Worm (Caenorhabditis elegans): Measurements from ENCODE around the gene pigt-1.

pigt-1 gene

DNA sequence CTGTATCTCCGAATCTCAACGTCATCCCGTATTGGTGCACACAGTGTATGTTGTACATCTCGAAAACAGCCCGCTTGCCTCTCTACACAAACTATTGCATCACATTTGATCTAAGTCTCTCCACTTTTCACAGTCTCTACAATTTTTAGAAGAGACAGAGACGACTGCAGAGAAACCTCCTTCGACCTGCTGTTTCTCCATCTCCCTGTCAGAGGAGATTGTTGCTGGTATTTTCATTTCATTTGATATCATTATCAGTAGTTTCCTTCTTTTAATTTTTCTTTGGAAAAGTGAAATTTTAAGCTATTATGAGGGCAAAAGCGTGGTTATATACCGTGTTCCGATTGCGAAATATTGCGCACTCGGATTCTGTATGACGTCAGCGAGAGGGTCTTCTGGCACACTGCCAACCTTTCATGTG is 18.0 kb downstream of the pigt-1 start (continued):
- TF ChIP-seq egl-44 (GFP tag; IDR thresholded peaks at IDR 0.05): peak; percentile 71
- TF ChIP-seq rcor-1 (GFP tag; IDR thresholded peaks at IDR 0.05): no peak
- peak; percentile 73 for TF ChIP-seq attf-5 (GFP tag; optimal IDR thresholded peaks at IDR 0.05)
- TF ChIP-seq tbp1 (GFP tag; optimal IDR thresholded peaks at IDR 0.05): peak; percentile 4
- no peak for TF ChIP-seq F57C9.4 (tag; optimal IDR thresholded peaks at IDR 0.05)
- TF ChIP-seq lag-1 (GFP tag; IDR thresholded peaks at IDR 0.05): no peak
- TF ChIP-seq C06A6.2 (GFP tag; conservative IDR thresholded peaks at IDR 0.05): no peak
- 0 out of 2 replicates have a peak, but pooled peaks have one; percentile 5 for TF ChIP-seq let-526 (GFP tag; IDR thresholded peaks at IDR 0.05)
- peak; percentile 42 for TF ChIP-seq tlf-1 (GFP tag; optimal IDR thresholded peaks at IDR 0.05)
- peak; percentile 41 for TF ChIP-seq ama-1 (optimal IDR thresholded peaks at IDR 0.05)
- no peak for TF ChIP-seq ama-1 (GFP tag; optimal IDR thresholded peaks at IDR 0.05)
- no peak for TF ChIP-seq ztf-18 (tag; optimal IDR thresholded peaks at IDR 0.05)
- peak; percentile 52 for TF ChIP-seq ceh-27 (GFP tag; optimal IDR thresholded peaks at IDR 0.05)
- no peak for TF ChIP-seq ceh-58 (GFP tag; IDR thresholded peaks at IDR 0.05)
- peak in 1 of 2 experiments; percentile 53 for TF ChIP-seq let-607 (tag; optimal IDR thresholded peaks at IDR 0.05)
- no peak for TF ChIP-seq repo-1 (tag; optimal IDR thresholded peaks at IDR 0.05)
- no peak for TF ChIP-seq ceh-40 (GFP tag; IDR thresholded peaks at IDR 0.05)
- no peak for TF ChIP-seq F39B2.1 (GFP tag; IDR thresholded peaks at IDR 0.05)
- TF ChIP-seq snpc-3.4 (tag; optimal IDR thresholded peaks at IDR 0.05): no peak
- TF ChIP-seq madf-3 (GFP tag; IDR thresholded peaks at IDR 0.05): no peak
- TF ChIP-seq madf-10 (tag; optimal IDR thresholded peaks at IDR 0.05): peak; percentile 62
- TF ChIP-seq dox-1 (GFP tag; IDR thresholded peaks at IDR 0.05): peak; percentile 62
- no peak for TF ChIP-seq attf-6 (GFP tag; IDR thresholded peaks at IDR 0.05)
- peak; percentile 87 for TF ChIP-seq B0336.3 (GFP tag; IDR thresholded peaks at IDR 0.05)
- TF ChIP-seq ceh-91 (GFP tag; IDR thresholded peaks at IDR 0.05): no peak
- TF ChIP-seq F23B12.7 (tag; optimal IDR thresholded peaks at IDR 0.05; ENCODE audit: insufficient read depth): peak; percentile 19
- no peak for TF ChIP-seq hrde-1 (tag; optimal IDR thresholded peaks at IDR 0.05; ENCODE audit: borderline replicate concordance)
- TF ChIP-seq mcd-1 (GFP tag; IDR thresholded peaks at IDR 0.05): peak; percentile 8; the same call in 1 of the 2 replicates
- TF ChIP-seq him-1 (tag; optimal IDR thresholded peaks at IDR 0.05): no peak
- no peak for TF ChIP-seq lir-1 (GFP tag; conservative IDR thresholded peaks at IDR 0.05)
- TF ChIP-seq nfyb-1 (GFP tag; IDR thresholded peaks at IDR 0.05): peak; percentile 68; the same call in 1 of the 2 replicates
- TF ChIP-seq mxl-1 (tag; optimal IDR thresholded peaks at IDR 0.05): no peak
- TF ChIP-seq atf-7 (tag; optimal IDR thresholded peaks at IDR 0.05): peak; percentile 94
- TF ChIP-seq pbrm-1 (GFP tag; IDR thresholded peaks at IDR 0.05): peak; percentile 31; the same call in 1 of the 2 replicates
- TF ChIP-seq zfh-2 (GFP tag; conservative IDR thresholded peaks at IDR 0.05): no peak
- no peak for TF ChIP-seq somi-1 (GFP tag; optimal IDR thresholded peaks at IDR 0.05)
- no peak for TF ChIP-seq ekl-4 (GFP tag; IDR thresholded peaks at IDR 0.05)
- no peak for TF ChIP-seq F33H1.4 (GFP tag; IDR thresholded peaks at IDR 0.05)

DNA sequence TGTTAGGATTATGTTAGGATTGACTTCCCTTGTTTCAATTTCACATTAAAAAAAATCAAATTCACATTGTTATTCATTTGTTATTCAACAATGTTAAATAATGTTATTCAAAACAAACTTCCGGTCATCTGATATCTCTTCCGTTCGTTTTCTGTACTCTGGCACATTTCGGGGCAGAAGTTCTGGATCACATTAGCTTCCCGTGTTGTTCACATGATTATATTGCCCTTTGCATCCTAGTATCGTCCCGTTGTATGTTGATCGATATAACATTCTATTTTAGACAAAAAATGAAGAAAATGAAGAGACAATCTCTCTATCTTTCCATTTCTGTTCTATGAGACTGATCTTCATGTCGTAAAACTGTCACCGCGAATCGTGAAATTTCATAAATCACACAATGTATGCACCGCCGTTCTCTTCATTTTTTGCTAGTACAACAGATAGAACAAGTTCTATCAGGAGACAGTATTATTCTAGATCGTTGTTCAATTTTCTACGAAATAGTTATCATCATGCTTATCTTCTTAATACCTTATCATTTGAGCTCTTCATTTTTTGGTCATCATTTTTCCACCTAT is 18.5 kb downstream of the pigt-1 start:
- TF ChIP-seq F39B2.1 (GFP tag; IDR thresholded peaks at IDR 0.05) (no peak), repo-1 (tag; optimal IDR thresholded peaks at IDR 0.05) (no peak), K11D2.4 (GFP tag; IDR thresholded peaks at IDR 0.05) (no peak), attf-5 (GFP tag; optimal IDR thresholded peaks at IDR 0.05) (no peak), ztf-6 (GFP tag; IDR thresholded peaks at IDR 0.05) (no peak), lir-1 (GFP tag; conservative IDR thresholded peaks at IDR 0.05) (no peak), aptf-2 (GFP tag; conservative IDR thresholded peaks at IDR 0.05) (no peak), cebp-1 (GFP tag; IDR thresholded peaks at IDR 0.05) (no peak), cebp-1 (tag; optimal IDR thresholded peaks at IDR 0.05) (no peak), F49E8.2 (tag; optimal IDR thresholded peaks at IDR 0.05; ENCODE audit: insufficient read depth) (no peak), snpc-1.1 (tag; optimal IDR thresholded peaks at IDR 0.05; ENCODE audit: insufficient read depth) (no peak), nfya-1 (tag; optimal IDR thresholded peaks at IDR 0.05; ENCODE audit: borderline replicate concordance, insufficient read depth) (no peak), sdz-38 (tag; optimal IDR thresholded peaks at IDR 0.05) (no peak), bed-1 (GFP tag; IDR thresholded peaks at IDR 0.05) (no peak), egl-18 (GFP tag; IDR thresholded peaks at IDR 0.05) (no peak)
